Fruit fly (Drosophila melanogaster): ENCODE measurements around the gene pn.

Gene pn

DNA sequence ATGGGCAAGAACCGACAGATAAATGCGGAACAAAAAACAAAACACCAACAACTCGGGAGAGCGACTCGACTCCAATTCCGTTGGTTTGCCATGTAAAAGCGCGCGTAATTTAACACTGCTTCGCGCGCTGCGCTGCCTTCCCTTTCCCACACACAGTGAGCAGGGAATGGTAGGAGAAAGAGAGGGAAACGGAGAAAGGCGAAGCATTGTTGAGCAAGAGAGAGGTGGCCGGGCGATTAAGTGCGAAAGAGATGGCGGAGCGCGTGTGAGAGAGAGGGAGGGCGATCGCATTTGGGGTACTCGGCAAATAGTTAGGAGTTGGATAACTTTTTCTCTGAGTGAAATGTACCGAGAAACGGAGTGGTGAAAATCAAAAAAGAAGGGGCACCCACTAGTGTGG is 25.1 kb upstream of the pn start (continued):
- TF ChIP-seq Ets96B (tag; optimal IDR thresholded peaks at IDR 0.05): no peak

dm6 chrX:2157929-2158610 is 22.9 kb upstream of the pn start:
- TF ChIP-seq dac (GFP tag; optimal IDR thresholded peaks at IDR 0.05) (peak; percentile 18), CG8632 (GFP tag; optimal IDR thresholded peaks at IDR 0.05) (no peak), Sox14 (GFP tag; optimal IDR thresholded peaks at IDR 0.05) (peak; percentile 17), Eip78C (GFP tag) (peak; percentile 22), lz (GFP tag; optimal IDR thresholded peaks at IDR 0.05) (no peak), esn (GFP tag; optimal IDR thresholded peaks at IDR 0.05) (peak; percentile 1), CG8119 (GFP tag; IDR thresholded peaks at IDR 0.05) (0 out of 3 replicates have a peak, but pooled peaks have one; percentile 32), CG32006 (GFP tag; optimal IDR thresholded peaks at IDR 0.05) (peak; percentile 4), ss (GFP tag; optimal IDR thresholded peaks at IDR 0.05) (peak in 1 of 2 experiments; percentile 41), fkh (GFP tag; optimal IDR thresholded peaks at IDR 0.05) (peak; percentile 42), CG16779 (tag; optimal IDR thresholded peaks at IDR 0.05) (no peak)

- TF ChIP-seq esn (GFP tag; optimal IDR thresholded peaks at IDR 0.05) (peak; percentile 34), Hr39 (GFP tag; optimal IDR thresholded peaks at IDR 0.05) (peak; percentile 32), acj6 (GFP tag; optimal IDR thresholded peaks at IDR 0.05) (no peak), cyc (GFP tag; optimal IDR thresholded peaks at IDR 0.05) (peak; percentile 10), Eip78C (GFP tag) (peak; percentile 51), CG15336 (GFP tag; IDR thresholded peaks at IDR 0.05) (no peak), Sox14 (GFP tag; optimal IDR thresholded peaks at IDR 0.05) (peak; percentile 7), svp (GFP tag) (peak; percentile 26), CG34406 (GFP tag; optimal IDR thresholded peaks at IDR 0.05) (no peak), CG6276 (GFP tag; optimal IDR thresholded peaks at IDR 0.05) (peak; percentile 19), dac (GFP tag; optimal IDR thresholded peaks at IDR 0.05) (no peak), vri (GFP tag; optimal IDR thresholded peaks at IDR 0.05) (no peak), CG3919 (GFP tag; optimal IDR thresholded peaks at IDR 0.05) (peak; percentile 26)
Observed at dm6 chrX:2158668-2159163, 22.3 kb upstream of the pn start, which contains the start of gene wapl. TSS of gene wapl (minus strand) at chrX:2158983.

DNA sequence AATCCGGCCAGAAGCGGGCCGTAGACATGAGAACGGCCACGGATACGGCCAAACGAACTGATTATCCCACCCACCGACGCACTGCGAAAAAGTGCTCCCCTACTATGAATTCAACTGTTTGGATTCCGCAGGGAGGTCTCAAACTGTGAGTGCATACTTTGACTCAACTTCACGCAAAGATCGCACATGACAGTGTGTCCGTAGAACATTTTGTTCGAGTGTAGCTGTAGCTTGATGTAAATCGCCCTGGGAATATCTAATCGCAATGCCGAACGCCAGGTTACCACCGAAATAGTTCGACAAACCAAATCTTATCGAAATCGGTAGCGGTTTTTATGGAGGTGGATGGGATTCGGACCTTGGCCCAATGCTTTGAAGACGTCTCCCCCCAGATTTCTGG is 20.0 kb upstream of the pn start:
- TF ChIP-seq Eip75B (GFP tag; optimal IDR thresholded peaks at IDR 0.05) (no peak), CG6276 (GFP tag; optimal IDR thresholded peaks at IDR 0.05) (no peak), Lpt (GFP tag; optimal IDR thresholded peaks at IDR 0.05) (no peak), CG34406 (GFP tag; optimal IDR thresholded peaks at IDR 0.05) (no peak), fd85E (GFP tag; optimal IDR thresholded peaks at IDR 0.05) (no peak), CG3919 (GFP tag; optimal IDR thresholded peaks at IDR 0.05) (no peak), CG15336 (GFP tag; IDR thresholded peaks at IDR 0.05) (no peak), CG8632 (GFP tag; optimal IDR thresholded peaks at IDR 0.05) (no peak), CG11762 (GFP tag; optimal IDR thresholded peaks at IDR 0.05; ENCODE audit: insufficient read depth) (no peak), Sox15 (GFP tag; optimal IDR thresholded peaks at IDR 0.05) (no peak), pdm3 (GFP tag; optimal IDR thresholded peaks at IDR 0.05) (no peak), topi (GFP tag; optimal IDR thresholded peaks at IDR 0.05) (no peak)

DNA sequence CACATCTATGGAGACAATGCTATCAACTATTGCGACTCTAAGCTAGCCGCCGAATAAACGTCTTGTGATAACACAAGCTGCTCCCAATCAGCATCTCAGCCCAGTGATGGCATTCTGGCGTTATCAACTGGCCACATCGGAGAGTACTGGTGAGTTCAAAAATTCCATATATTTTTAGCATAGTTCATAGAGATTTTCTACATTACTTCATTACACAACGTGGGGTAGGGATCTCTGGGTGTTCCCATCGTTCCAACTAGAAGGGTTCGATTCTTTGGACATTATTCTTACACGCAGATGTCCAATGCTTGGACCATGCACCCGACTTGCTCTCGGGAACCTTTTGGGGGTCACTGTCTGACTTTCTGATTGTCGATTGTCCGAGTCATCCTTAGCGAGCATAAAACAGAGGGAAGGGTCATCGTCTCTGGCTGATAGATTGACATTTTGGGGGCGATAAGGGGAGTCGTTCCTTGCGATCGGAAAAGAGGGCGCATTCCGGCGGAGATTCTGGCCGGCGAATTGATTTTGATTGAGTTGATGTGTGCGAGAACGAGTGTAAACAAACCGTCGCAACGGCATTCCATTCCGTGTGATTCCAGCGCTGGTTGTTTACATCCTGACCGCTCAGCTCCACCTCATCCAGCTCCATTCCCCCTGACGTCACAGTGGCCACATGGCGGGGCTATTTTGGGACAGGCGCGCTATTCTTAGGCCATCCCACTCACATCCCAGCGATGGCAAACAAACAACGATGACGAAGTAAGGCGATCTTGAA is 18.7 kb upstream of the pn start, which contains the start of the genes Cyp4d1 and CG3630:
TSS of gene Cyp4d1 (minus strand) at position 51 of the 778 bp plus-strand sequence.
TSS of gene CG3630 (plus strand) at position 67 of the 778 bp plus-strand sequence.
- TF ChIP-seq spab (GFP tag; optimal IDR thresholded peaks at IDR 0.05) (no peak), svp (GFP tag) (peak; percentile 96), Smox (GFP tag; optimal IDR thresholded peaks at IDR 0.05) (no peak), dac (GFP tag; optimal IDR thresholded peaks at IDR 0.05) (no peak), Eip75B (GFP tag; optimal IDR thresholded peaks at IDR 0.05) (no peak), Hr39 (GFP tag; optimal IDR thresholded peaks at IDR 0.05) (no peak)

All from whole organism, prepupa.